Fruit fly (Drosophila melanogaster): ENCODE data around the gene mRpL9.

DNA sequence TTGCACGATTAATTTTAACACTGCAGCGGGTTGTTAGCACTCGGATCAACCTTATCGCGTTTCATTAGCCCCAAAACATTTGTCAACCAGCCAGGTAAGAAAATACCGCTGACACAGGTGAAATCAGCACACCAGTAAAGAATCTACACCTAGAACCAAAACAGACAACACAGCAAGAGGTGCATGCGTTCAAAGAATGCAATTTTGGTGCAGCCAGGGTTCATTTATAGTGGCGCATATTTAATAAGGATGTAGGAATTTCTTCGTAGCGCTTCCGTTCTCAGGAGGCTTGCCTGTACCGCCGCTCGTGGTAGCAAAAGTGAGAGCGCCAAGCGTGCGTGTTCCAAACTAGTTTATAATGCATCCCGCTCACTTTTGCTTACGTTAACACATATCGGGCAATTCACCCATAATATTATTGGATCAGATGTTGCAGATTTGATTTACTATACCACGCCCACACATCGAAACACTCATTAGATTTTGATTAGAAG is 11.9 kb downstream of the mRpL9 start:
- TF ChIP-seq CG8319 (GFP tag; optimal IDR thresholded peaks at IDR 0.05) (no peak), CG10669 (GFP tag; optimal IDR thresholded peaks at IDR 0.05) (no peak)
